Fruit fly (Drosophila melanogaster) whole organism, embryonic: ENCODE measurements around the gene CG2120.

Experiments used
- Atf3 ChIP-seq: fragments of 200-800 bp; sonication (Bioruptor generic); optimal IDR thresholded peaks from 3 replicates; lab custom pipeline; 2016; ENCODE audit warnings: missing biosample characterization, missing genetic modification characterization
- B-H1 ChIP-seq: fragments of 200-800 bp; sonication (Bioruptor generic); IDR thresholded peaks from 3 replicates; pipeline ENCODE4 v1.3.6; 2022; ENCODE audit warnings: missing biosample characterization, missing genetic modification characterization
- Bteb2 ChIP-seq: fragments of 200-800 bp; sonication (Bioruptor generic); optimal IDR thresholded peaks from 2 replicates; lab custom pipeline; 2016; ENCODE audit warnings: missing biosample characterization, missing genetic modification characterization
- CG11093 ChIP-seq: fragments of 200-800 bp; sonication (Bioruptor generic); IDR thresholded peaks from 3 replicates; pipeline ENCODE4 v1.3.6; 2022; ENCODE audit warnings: missing biosample characterization, missing genetic modification characterization
- CG12104 ChIP-seq: fragments of 200-800 bp; sonication (Bioruptor generic); optimal IDR thresholded peaks from 3 replicates; lab custom pipeline; 2016; ENCODE audit warnings: missing biosample characterization, missing genetic modification characterization
- CG1233 ChIP-seq: fragments of 200-800 bp; sonication (Bioruptor generic); optimal IDR thresholded peaks from 4 replicates; lab custom pipeline; 2018; ENCODE audit warnings: missing biosample characterization, mild to moderate bottlenecking, missing genetic modification characterization
- CG12659 ChIP-seq: fragments of 200-800 bp; sonication (Bioruptor generic); optimal IDR thresholded peaks from 3 replicates; lab custom pipeline; 2017; ENCODE audit warnings: mild to moderate bottlenecking, missing biosample characterization, missing genetic modification reagents, missing genetic modification characterization
- CG13624 ChIP-seq: fragments of 200-800 bp; sonication (Bioruptor generic); optimal IDR thresholded peaks from 2 replicates; lab custom pipeline; 2016; ENCODE audit warnings: missing biosample characterization, missing genetic modification characterization
- CG14050 ChIP-seq: fragments of 200-800 bp; sonication (Bioruptor generic); IDR thresholded peaks from 3 replicates; pipeline ENCODE4 v1.3.6; 2022; ENCODE audit warnings: missing biosample characterization, missing genetic modification characterization
- CG1602 ChIP-seq: fragments of 200-800 bp; sonication (Bioruptor generic); optimal IDR thresholded peaks from 3 replicates; lab custom pipeline; 2016; ENCODE audit warnings: missing biosample characterization, missing genetic modification characterization
- CG16863 ChIP-seq: fragments of 200-800 bp; sonication (Bioruptor generic); optimal IDR thresholded peaks from 3 replicates; lab custom pipeline; 2016; ENCODE audit warnings: missing biosample characterization, missing genetic modification characterization
- CG18262 ChIP-seq: fragments of 200-800 bp; optimal IDR thresholded peaks from 3 replicates; lab custom pipeline; 2019; ENCODE audit warnings: missing biosample characterization, mild to moderate bottlenecking, missing genetic modification characterization, moderate library complexity
- CG2129 ChIP-seq: fragments of 200-800 bp; sonication (Bioruptor generic); IDR thresholded peaks from 2 replicates; pipeline ENCODE4 v1.3.6; 2022; ENCODE audit warnings: missing biosample characterization, missing genetic modification characterization; ENCODE audit not compliant: partially characterized antibody
- CG32532 ChIP-seq: fragments of 200-800 bp; sonication (Bioruptor generic); IDR thresholded peaks from 2 replicates; pipeline ENCODE4 v1.3.6; 2022; ENCODE audit warnings: missing biosample characterization, missing genetic modification characterization
- CG6175 ChIP-seq: fragments of 200-800 bp; sonication (Bioruptor generic); IDR thresholded peaks from 3 replicates; pipeline ENCODE4 v1.3.6; 2022; ENCODE audit warnings: missing biosample characterization, missing genetic modification characterization
- CG7271 ChIP-seq: fragments of 200-800 bp; sonication (Bioruptor generic); optimal IDR thresholded peaks from 2 replicates; lab custom pipeline; 2018; ENCODE audit warnings: missing biosample characterization, mild to moderate bottlenecking, missing genetic modification characterization, moderate library complexity
- CG7556 ChIP-seq: fragments of 200-800 bp; sonication (Bioruptor generic); optimal IDR thresholded peaks from 2 replicates; lab custom pipeline; 2017; ENCODE audit warnings: missing biosample characterization, mild to moderate bottlenecking, missing genetic modification characterization
- CG8089 ChIP-seq: fragments of 200-800 bp; sonication (Bioruptor generic); optimal IDR thresholded peaks from 3 replicates; lab custom pipeline; 2016; ENCODE audit warnings: missing biosample characterization, missing genetic modification characterization
- CG8765 ChIP-seq: fragments of 200-800 bp; sonication (Bioruptor generic); IDR thresholded peaks from 2 replicates; pipeline ENCODE4 v1.3.6; 2022; ENCODE audit warnings: missing biosample characterization, missing genetic modification characterization
- CG9727 ChIP-seq: fragments of 200-800 bp; sonication (Bioruptor generic); optimal IDR thresholded peaks from 3 replicates; lab custom pipeline; 2017; ENCODE audit warnings: missing biosample characterization, mild to moderate bottlenecking, missing genetic modification characterization
- CG9797 ChIP-seq: fragments of 200-800 bp; sonication (Bioruptor generic); optimal IDR thresholded peaks from 3 replicates; lab custom pipeline; 2018; ENCODE audit warnings: missing biosample characterization, mild to moderate bottlenecking, missing genetic modification characterization
- CG9876 ChIP-seq: fragments of 200-800 bp; sonication (Bioruptor generic); optimal IDR thresholded peaks from 2 replicates; lab custom pipeline; 2016; ENCODE audit warnings: missing biosample characterization, missing genetic modification characterization
- Chrac-16 ChIP-seq: fragments of 200-800 bp; sonication (Bioruptor generic); optimal IDR thresholded peaks from 3 replicates; lab custom pipeline; 2016; ENCODE audit warnings: missing biosample characterization, missing genetic modification characterization
- Elba2 ChIP-seq: fragments of 200-800 bp; sonication (Bioruptor generic); optimal IDR thresholded peaks from 3 replicates; lab custom pipeline; 2016; ENCODE audit warnings: missing biosample characterization, missing genetic modification characterization
- Ets97D ChIP-seq: fragments of 200-800 bp; sonication (Bioruptor generic); optimal IDR thresholded peaks from 3 replicates; lab custom pipeline; 2016; ENCODE audit warnings: missing biosample characterization, missing genetic modification characterization
- H15 ChIP-seq: fragments of 200-800 bp; sonication (Bioruptor generic); IDR thresholded peaks from 3 replicates; pipeline ENCODE4 v1.3.6; 2022; ENCODE audit warnings: missing biosample characterization, missing genetic modification characterization
- HLHmδ ChIP-seq: fragments of 200-800 bp; sonication (Bioruptor generic); optimal IDR thresholded peaks from 2 replicates; lab custom pipeline; 2018; ENCODE audit warnings: missing biosample characterization, mild to moderate bottlenecking, missing genetic modification characterization, moderate library complexity
- Hr3 ChIP-seq: fragments of 200-800 bp; sonication (Bioruptor generic); optimal IDR thresholded peaks from 3 replicates; lab custom pipeline; 2016; ENCODE audit warnings: missing biosample characterization, missing genetic modification characterization
- Lhr ChIP-seq: fragments of 200-800 bp; sonication (Bioruptor generic); optimal IDR thresholded peaks from 3 replicates; lab custom pipeline; 2017; ENCODE audit warnings: mild to moderate bottlenecking, missing biosample characterization, missing genetic modification reagents, missing genetic modification characterization
- Sox100B ChIP-seq: fragments of 200-800 bp; sonication (Bioruptor generic); optimal IDR thresholded peaks from 3 replicates; lab custom pipeline; 2018; ENCODE audit warnings: missing biosample characterization, mild to moderate bottlenecking, missing genetic modification characterization
- Taf1 ChIP-seq: fragments of 200-800 bp; sonication (Bioruptor generic); IDR thresholded peaks from 2 replicates; pipeline ENCODE4 v1.3.6; 2022; ENCODE audit warnings: missing biosample characterization, missing genetic modification characterization
- Tbp ChIP-seq: fragments of >200 bp; optimal IDR thresholded peaks from 2 replicates; lab custom pipeline; 2018; ENCODE audit warnings: missing biosample characterization, missing genetic modification characterization
- bab2 ChIP-seq: fragments of 200-800 bp; sonication (Bioruptor generic); optimal IDR thresholded peaks from 2 replicates; lab custom pipeline; 2016; ENCODE audit warnings: missing biosample characterization, missing genetic modification characterization
- chif ChIP-seq, 2 experiments: fragments of 200-800 bp; sonication (Bioruptor generic); optimal IDR thresholded peaks; 3 replicates each; lab custom pipeline; 2016; ENCODE audit warnings: missing biosample characterization in 2 of 2, missing genetic modification characterization in 2 of 2
- ems ChIP-seq: fragments of 200-800 bp; sonication (Bioruptor generic); optimal IDR thresholded peaks from 3 replicates; lab custom pipeline; 2016; ENCODE audit warnings: missing biosample characterization, missing genetic modification characterization
- ftz-f1 ChIP-seq: fragments of 200-800 bp; sonication (Bioruptor generic); optimal IDR thresholded peaks from 2 replicates; lab custom pipeline; 2016; ENCODE audit warnings: missing biosample characterization, missing genetic modification characterization
- gro ChIP-seq: fragments of 200-800 bp; sonication (Bioruptor generic); optimal IDR thresholded peaks from 2 replicates; lab custom pipeline; 2016; ENCODE audit warnings: missing biosample characterization, missing genetic modification characterization
- jigr1 ChIP-seq: fragments of 200-800 bp; sonication (Bioruptor generic); IDR thresholded peaks from 3 replicates; pipeline ENCODE4 v1.3.6; 2022; ENCODE audit warnings: missing biosample characterization, missing genetic modification characterization
- nau ChIP-seq: fragments of 200-800 bp; sonication (Bioruptor generic); optimal IDR thresholded peaks from 3 replicates; lab custom pipeline; 2017; ENCODE audit warnings: missing biosample characterization, mild to moderate bottlenecking, missing genetic modification characterization, missing genetic modification reagents
- nerfin-1 ChIP-seq: fragments of 200-800 bp; sonication (Bioruptor generic); optimal IDR thresholded peaks from 3 replicates; lab custom pipeline; 2019; ENCODE audit warnings: missing biosample characterization, mild to moderate bottlenecking, missing genetic modification characterization, moderate library complexity
- p53 ChIP-seq: fragments of 200-800 bp; sonication (Bioruptor generic); optimal IDR thresholded peaks from 2 replicates; lab custom pipeline; 2016; ENCODE audit warnings: missing biosample characterization, missing genetic modification characterization
- pita ChIP-seq: fragments of 200-800 bp; sonication (Bioruptor generic); optimal IDR thresholded peaks from 2 replicates; lab custom pipeline; 2017; ENCODE audit warnings: missing biosample characterization, mild to moderate bottlenecking, missing genetic modification characterization
- repo ChIP-seq: fragments of 200-800 bp; sonication (Bioruptor generic); optimal IDR thresholded peaks from 2 replicates; lab custom pipeline; 2016; ENCODE audit warnings: missing biosample characterization, missing genetic modification characterization
- ro ChIP-seq: fragments of 200-800 bp; sonication (Bioruptor generic); IDR thresholded peaks from 2 replicates; pipeline ENCODE4 v1.3.6; 2022; ENCODE audit warnings: missing biosample characterization, missing genetic modification characterization
- slp2 ChIP-seq: fragments of 200-800 bp; sonication (Bioruptor generic); optimal IDR thresholded peaks from 2 replicates; lab custom pipeline; 2016; ENCODE audit warnings: missing biosample characterization, missing genetic modification characterization
- so ChIP-seq: fragments of 200-800 bp; sonication (Bioruptor generic); IDR thresholded peaks from 3 replicates; pipeline ENCODE4 v1.3.6; 2022; ENCODE audit warnings: missing biosample characterization, missing genetic modification characterization
- tll ChIP-seq, 2 experiments: fragments of 200-800 bp in 1 of 2; fragments of >200 bp in 1 of 2; sonication (Bioruptor generic) in 1 of 2; optimal IDR thresholded peaks; 2 replicates each; lab custom pipeline; 2017 to 2019; ENCODE audit warnings: missing biosample characterization in 2 of 2, missing genetic modification characterization in 2 of 2, mild to moderate bottlenecking in 1 of 2, moderate library complexity in 1 of 2
- tna ChIP-seq: fragments of 200-800 bp; sonication (Bioruptor generic); IDR thresholded peaks from 2 replicates; pipeline ENCODE4 v1.3.6; 2022; ENCODE audit warnings: missing biosample characterization, missing genetic modification characterization; ENCODE audit not compliant: partially characterized antibody
- tx ChIP-seq: fragments of 200-800 bp; sonication (Bioruptor generic); optimal IDR thresholded peaks from 2 replicates; lab custom pipeline; 2016; ENCODE audit warnings: missing biosample characterization, missing genetic modification characterization
- usp ChIP-seq: fragments of >200 bp; optimal IDR thresholded peaks from 2 replicates; lab custom pipeline; 2017; ENCODE audit warnings: missing biosample characterization, missing genetic modification characterization
- zf30C ChIP-seq: fragments of 200-800 bp; sonication (Bioruptor generic); optimal IDR thresholded peaks from 3 replicates; lab custom pipeline; 2018; ENCODE audit warnings: missing biosample characterization, mild to moderate bottlenecking, missing genetic modification characterization

CG2120 gene

DNA sequence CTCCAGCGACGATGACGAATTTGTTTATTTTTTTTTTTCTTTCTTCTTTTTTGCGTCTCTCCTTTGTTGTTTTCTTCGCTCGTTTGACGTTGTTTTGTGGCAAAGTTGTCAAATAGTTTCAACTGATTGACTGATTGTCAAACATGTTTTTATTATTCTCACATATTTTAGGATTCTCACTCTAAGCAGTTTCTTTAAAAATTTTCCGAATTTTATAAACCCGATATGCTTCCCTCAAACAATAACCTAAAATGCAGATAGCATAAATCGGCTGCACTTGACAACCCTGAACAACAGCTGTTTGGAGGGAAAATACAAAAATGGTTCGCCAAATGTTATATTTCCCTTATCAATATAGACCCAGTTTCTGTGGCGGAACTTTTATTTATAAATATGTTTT, 7.9 kb downstream of the CG2120 start, which contains the start of gene CG17982 (continued):
- peak; percentile 7 for TF ChIP-seq zf30C
- TF ChIP-seq Chrac-16, result peak; percentile 75
- TF ChIP-seq CG1233 (GFP tag; lab: Kevin White, UChicago), result peak; percentile 83
- TF ChIP-seq CG2129 (GFP tag; lab: Robert Waterston, UW), result no peak
- TF ChIP-seq CG7271 (tag; lab: Kevin White, UChicago), result peak; percentile 45
- TF ChIP-seq CG6175, result 0 out of 3 replicates have a peak, but pooled peaks have one; percentile 38
- TF ChIP-seq CG9876 (GFP tag; lab: Kevin White, UChicago), result peak; percentile 62
- TF ChIP-seq ftz-f1 (GFP tag; lab: Kevin White, UChicago), result no peak
- TF ChIP-seq CG32532 (GFP tag; lab: Robert Waterston, UW), result peak; percentile 88
- TF ChIP-seq Sox100B (GFP tag; lab: Kevin White, UChicago), result no peak
- peak; percentile 89 for TF ChIP-seq bab2 (GFP tag; lab: Kevin White, UChicago)
- peak; percentile 72 for TF ChIP-seq CG8089
- TF ChIP-seq CG8765 (GFP tag; lab: Robert Waterston, UW), result peak; percentile 44; the same call in 1 of the 2 replicates
- peak; percentile 84 for TF ChIP-seq tx (GFP tag; lab: Kevin White, UChicago)
- TF ChIP-seq chif (GFP tag; optimal IDR thresholded peaks at IDR 0.05; lab: Kevin White, UChicago), result peak; percentile 68 to 81
- peak; percentile 81 for TF ChIP-seq Ets97D (GFP tag; lab: Kevin White, UChicago)
- peak; percentile 64; the same call in 2 of the 3 replicates for TF ChIP-seq H15
- peak; percentile 96 for TF ChIP-seq CG18262
- peak; percentile 67 for TF ChIP-seq slp2 (GFP tag; lab: Kevin White, UChicago)
- no peak for TF ChIP-seq Tbp (GFP tag; lab: Kevin White, UChicago)
- no peak for TF ChIP-seq tna (GFP tag; lab: Robert Waterston, UW)
- peak; percentile 71 for TF ChIP-seq CG14050 (GFP tag; lab: Robert Waterston, UW)
- no peak for TF ChIP-seq usp (GFP tag; lab: Kevin White, UChicago)
- peak; percentile 89 for TF ChIP-seq gro
- TF ChIP-seq tll (GFP tag; optimal IDR thresholded peaks at IDR 0.05; lab: Kevin White, UChicago), result no peak
- no peak for TF ChIP-seq pita (GFP tag; lab: Kevin White, UChicago)
- peak; percentile 86 for TF ChIP-seq Bteb2 (GFP tag; lab: Kevin White, UChicago)
- TF ChIP-seq CG9797 (GFP tag; lab: Kevin White, UChicago), result no peak
- peak; percentile 37; the same call in 2 of the 3 replicates for TF ChIP-seq jigr1 (GFP tag; lab: Robert Waterston, UW)
- peak; percentile 29 for TF ChIP-seq Lhr
- peak; percentile 57 for TF ChIP-seq Taf1 (GFP tag; lab: Robert Waterston, UW)
- TF ChIP-seq nau (GFP tag; lab: Kevin White, UChicago), result no peak
- peak; percentile 67; the same call in 2 of the 3 replicates for TF ChIP-seq B-H1 (GFP tag; lab: Robert Waterston, UW)
- TF ChIP-seq ems (GFP tag; lab: Kevin White, UChicago), result peak; percentile 80
- peak; percentile 64 for TF ChIP-seq Atf3
- TF ChIP-seq repo (GFP tag; lab: Kevin White, UChicago), result peak; percentile 79
- TF ChIP-seq ro (GFP tag; lab: Robert Waterston, UW), result no peak
- peak; percentile 68 for TF ChIP-seq CG1602 (GFP tag; lab: Kevin White, UChicago)
- peak; percentile 4 for TF ChIP-seq Elba2 (GFP tag; lab: Kevin White, UChicago)
- peak; percentile 69 for TF ChIP-seq CG12104
- TF ChIP-seq CG12659 (GFP tag; lab: Kevin White, UChicago), result peak; percentile 87
- peak; percentile 44; the same call in 1 of the 3 replicates for TF ChIP-seq CG11093
- peak; percentile 77 for TF ChIP-seq Hr3 (GFP tag; lab: Kevin White, UChicago)
- peak; percentile 79 for TF ChIP-seq CG9727 (GFP tag; lab: Kevin White, UChicago)
- no peak for TF ChIP-seq HLHmδ (GFP tag; lab: Kevin White, UChicago)
- TF ChIP-seq CG13624 (GFP tag; lab: Kevin White, UChicago), result peak; percentile 89
- peak; percentile 80 for TF ChIP-seq CG7556 (GFP tag; lab: Kevin White, UChicago)
- peak; percentile 81 for TF ChIP-seq nerfin-1 (tag; lab: Kevin White, UChicago)
- peak; percentile 72 for TF ChIP-seq p53 (GFP tag; lab: Kevin White, UChicago)
- TF ChIP-seq so (GFP tag; lab: Robert Waterston, UW), result peak; percentile 77; the same call in 2 of the 3 replicates
- peak; percentile 80 for TF ChIP-seq CG16863
